Worm (Caenorhabditis elegans): Measurements from ENCODE around the gene fbxa-72.

DNA sequence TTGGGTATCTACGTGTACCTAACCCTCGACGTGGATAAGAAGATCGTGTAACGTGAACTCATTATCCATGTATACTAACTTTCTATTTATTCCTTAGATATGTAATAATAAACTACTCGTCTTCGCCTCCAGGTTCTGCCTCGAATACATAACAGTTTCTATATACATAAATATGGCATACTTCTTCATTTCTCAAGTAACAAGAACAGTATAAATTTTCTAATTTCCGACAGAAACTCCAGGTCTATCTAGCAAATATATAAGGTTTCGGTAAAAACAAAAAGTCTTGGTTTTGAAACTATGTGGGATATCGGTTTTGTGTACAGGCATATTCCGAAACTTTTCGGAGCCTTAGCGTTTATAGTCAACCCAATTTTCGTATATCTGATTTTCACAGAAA, 38.2 kb downstream of the fbxa-72 start, which contains the start of gene srj-37:
- TF ChIP-seq K09A11.1 (tag; optimal IDR thresholded peaks at IDR 0.05; ENCODE audit: insufficient read depth) (no peak), pha-4 (tag; optimal IDR thresholded peaks at IDR 0.05) (no peak), nhr-232 (tag; optimal IDR thresholded peaks at IDR 0.05) (no peak), C38D4.7 (GFP tag; optimal IDR thresholded peaks at IDR 0.05) (no peak), ets-4 (tag; optimal IDR thresholded peaks at IDR 0.05) (no peak), unc-86 (tag; optimal IDR thresholded peaks at IDR 0.05) (no peak), tbx-2 (tag; optimal IDR thresholded peaks at IDR 0.05) (no peak)

All from whole organism, late embryonic.